Worm (Caenorhabditis elegans): ENCODE measurements around the gene nape-2.

nape-2 gene

DNA sequence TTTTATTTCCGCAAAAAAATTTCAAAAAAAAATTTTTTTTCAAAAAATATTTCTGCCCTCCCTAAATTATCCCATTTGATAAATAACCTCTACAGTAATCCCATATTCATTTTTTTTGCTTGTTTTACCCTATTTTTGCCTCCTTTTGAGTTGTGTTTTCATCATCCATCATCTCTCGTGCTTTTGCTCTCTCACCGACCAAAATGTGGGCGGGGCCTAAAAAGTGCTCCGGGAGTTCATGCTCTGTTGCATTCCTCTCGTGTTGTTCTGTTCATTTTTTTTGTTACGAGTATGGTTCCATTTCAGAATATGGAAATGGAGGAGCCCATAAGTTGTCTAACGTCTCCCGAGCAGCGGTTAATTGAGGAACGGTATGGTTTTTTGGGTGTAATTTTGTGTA lies 29.5 kb downstream of the nape-2 start, which contains the start of gene Y37E11AL.1:
TSS of gene Y37E11AL.1 (plus strand) at position 301 of the 400 bp plus-strand sequence.
- TF ChIP-seq nhr-21 (tag; optimal IDR thresholded peaks at IDR 0.05) (no peak), ceh-16 (tag; optimal IDR thresholded peaks at IDR 0.05) (no peak), unc-55 (GFP tag; optimal IDR thresholded peaks at IDR 0.05) (no peak), elt-1 (tag; optimal IDR thresholded peaks at IDR 0.05) (no peak), fos-1 (tag; optimal IDR thresholded peaks at IDR 0.05) (no peak), R02D3.7 (tag; optimal IDR thresholded peaks at IDR 0.05) (no peak), ztf-4 (tag; optimal IDR thresholded peaks at IDR 0.05) (no peak), crh-2 (tag; optimal IDR thresholded peaks at IDR 0.05) (no peak), mdl-1 (tag; optimal IDR thresholded peaks at IDR 0.05) (no peak), aly-2 (tag; optimal IDR thresholded peaks at IDR 0.05) (no peak), Y55F3AM.14 (GFP tag; optimal IDR thresholded peaks at IDR 0.05) (no peak), nhr-10 (tag; optimal IDR thresholded peaks at IDR 0.05) (no peak), egl-27 (tag; optimal IDR thresholded peaks at IDR 0.05) (no peak), sem-4 (tag; optimal IDR thresholded peaks at IDR 0.05) (no peak), ama-1 (optimal IDR thresholded peaks at IDR 0.05) (no peak), sma-3 (GFP tag; optimal IDR thresholded peaks at IDR 0.05) (no peak), lsy-2 (tag; optimal IDR thresholded peaks at IDR 0.05) (no peak), alr-1 (tag; optimal IDR thresholded peaks at IDR 0.05) (no peak), sma-9 (GFP tag; optimal IDR thresholded peaks at IDR 0.05) (no peak), sma-9 (tag; optimal IDR thresholded peaks at IDR 0.05) (no peak)

- TF ChIP-seq mab-5 (tag; optimal IDR thresholded peaks at IDR 0.05) (no peak), ztf-11 (tag; optimal IDR thresholded peaks at IDR 0.05) (no peak), snpc-4 (tag; optimal IDR thresholded peaks at IDR 0.05) (no peak), nhr-23 (tag; optimal IDR thresholded peaks at IDR 0.05) (no peak), nhr-10 (tag; optimal IDR thresholded peaks at IDR 0.05) (no peak), ceh-82 (tag; optimal IDR thresholded peaks at IDR 0.05) (no peak), ama-1 (optimal IDR thresholded peaks at IDR 0.05) (no peak), skn-1 (tag; optimal IDR thresholded peaks at IDR 0.05) (no peak), sma-3 (GFP tag; optimal IDR thresholded peaks at IDR 0.05) (no peak), ztf-4 (tag; optimal IDR thresholded peaks at IDR 0.05) (no peak)
Observed at ce11 chrIV:3701892-3702291, 36.8 kb downstream of the nape-2 start, which contains the start of gene Y37E11AL.12. Gene Y37E11AL.12 (minus strand): TSS chrIV:3701992.

DNA sequence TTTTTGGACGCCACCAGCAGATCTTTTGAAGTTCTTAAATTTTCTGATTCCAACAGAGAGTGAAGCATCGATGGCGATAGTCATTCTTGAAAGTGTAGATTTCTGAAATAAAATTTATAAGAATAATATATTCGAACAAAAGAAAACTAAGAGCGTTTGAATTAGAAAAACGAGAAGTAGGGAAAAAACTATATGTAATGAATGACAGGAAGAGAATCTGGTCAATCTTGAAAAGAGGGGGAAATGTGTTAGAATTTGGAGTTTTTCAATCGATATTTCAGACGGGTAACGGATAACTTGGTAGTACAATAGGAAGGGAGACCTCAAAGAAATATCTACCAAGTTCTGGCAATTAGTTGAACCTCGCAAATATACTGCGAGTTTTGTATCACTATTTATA lies 38.2 kb downstream of the nape-2 start, which contains the start of gene Y37E11AL.9:
TSS of gene Y37E11AL.9 (minus strand) at position 101 of the 400 bp plus-strand sequence.
- no peak for TF ChIP-seq ztf-4 (tag; optimal IDR thresholded peaks at IDR 0.05)
- no peak for TF ChIP-seq lin-13 (GFP tag; optimal IDR thresholded peaks at IDR 0.05)
- TF ChIP-seq fos-1 (tag; optimal IDR thresholded peaks at IDR 0.05), result no peak
- TF ChIP-seq ceh-16 (tag; optimal IDR thresholded peaks at IDR 0.05), result no peak
- TF ChIP-seq sma-3 (GFP tag; optimal IDR thresholded peaks at IDR 0.05), result no peak
- TF ChIP-seq blmp-1 (tag; optimal IDR thresholded peaks at IDR 0.05; ENCODE audit: insufficient read depth), result no peak
- TF ChIP-seq nhr-237 (tag; optimal IDR thresholded peaks at IDR 0.05), result no peak
- no peak for TF ChIP-seq alr-1 (tag; optimal IDR thresholded peaks at IDR 0.05)
- no peak for TF ChIP-seq lin-11 (tag; optimal IDR thresholded peaks at IDR 0.05)
- no peak for TF ChIP-seq unc-55 (GFP tag; optimal IDR thresholded peaks at IDR 0.05)
- no peak for TF ChIP-seq elt-1 (tag; optimal IDR thresholded peaks at IDR 0.05)
- no peak for TF ChIP-seq ZK546.5 (tag; optimal IDR thresholded peaks at IDR 0.05)
- TF ChIP-seq mbf-1 (tag; optimal IDR thresholded peaks at IDR 0.05), result no peak
- no peak for TF ChIP-seq sma-9 (GFP tag; optimal IDR thresholded peaks at IDR 0.05)
- TF ChIP-seq sma-9 (tag; optimal IDR thresholded peaks at IDR 0.05), result no peak
- no peak for TF ChIP-seq nhr-6 (tag; optimal IDR thresholded peaks at IDR 0.05)

- TF ChIP-seq aly-2 (tag; optimal IDR thresholded peaks at IDR 0.05) (no peak), nhr-6 (tag; optimal IDR thresholded peaks at IDR 0.05) (no peak), dmd-4 (tag; optimal IDR thresholded peaks at IDR 0.05) (no peak), nhr-11 (tag; optimal IDR thresholded peaks at IDR 0.05) (no peak), alr-1 (tag; optimal IDR thresholded peaks at IDR 0.05) (no peak), F13H6.1 (tag; optimal IDR thresholded peaks at IDR 0.05) (no peak), nhr-23 (tag; optimal IDR thresholded peaks at IDR 0.05) (no peak), nhr-77 (tag; optimal IDR thresholded peaks at IDR 0.05) (no peak), lsy-2 (tag; optimal IDR thresholded peaks at IDR 0.05) (no peak), lin-11 (tag; optimal IDR thresholded peaks at IDR 0.05) (no peak), R02D3.7 (tag; optimal IDR thresholded peaks at IDR 0.05) (no peak), lin-13 (GFP tag; optimal IDR thresholded peaks at IDR 0.05) (no peak), gmeb-1 (tag; optimal IDR thresholded peaks at IDR 0.05) (no peak), ztf-11 (tag; optimal IDR thresholded peaks at IDR 0.05) (no peak), elt-3 (tag; optimal IDR thresholded peaks at IDR 0.05) (no peak), peb-1 (tag; optimal IDR thresholded peaks at IDR 0.05) (no peak), sem-4 (tag; optimal IDR thresholded peaks at IDR 0.05) (no peak), mab-5 (tag; optimal IDR thresholded peaks at IDR 0.05) (no peak), nhr-21 (tag; optimal IDR thresholded peaks at IDR 0.05) (no peak), zag-1 (tag; optimal IDR thresholded peaks at IDR 0.05) (no peak)
Observed at ce11 chrIV:3698201-3698600, 40.5 kb downstream of the nape-2 start, which contains the start of gene Y37E11AL.2. Gene Y37E11AL.2 (plus strand): TSS chrIV:3698501.
